Worm (Caenorhabditis elegans) whole organism, L3 larva: ENCODE results near the gene F35H8.1.

ENCODE experiments used
- R02D3.7 ChIP-seq: fragments of 150-350 bp; optimal IDR thresholded peaks from 2 replicates; lab custom pipeline; 2014; ENCODE audit warnings: missing biosample characterization, missing genetic modification characterization
- ceh-28 ChIP-seq: fragments of 150-350 bp; optimal IDR thresholded peaks from 2 replicates; lab custom pipeline; 2014; ENCODE audit warnings: missing biosample characterization, missing genetic modification reagents, missing genetic modification characterization
- nhr-77 ChIP-seq: fragments of 150-350 bp; optimal IDR thresholded peaks from 2 replicates; lab custom pipeline; 2014; ENCODE audit warnings: missing biosample characterization, missing genetic modification characterization
- tbx-2 ChIP-seq: sonication (generic microtip); optimal IDR thresholded peaks from 2 replicates; lab custom pipeline; 2016; ENCODE audit warnings: mild to moderate bottlenecking, missing genetic modification characterization, missing compliant biosample characterization
- zag-1 ChIP-seq: fragments of 150-350 bp; optimal IDR thresholded peaks from 2 replicates; lab custom pipeline; 2014; ENCODE audit warnings: missing biosample characterization, missing genetic modification characterization
- ztf-11 ChIP-seq: fragments of 150-350 bp; optimal IDR thresholded peaks from 2 replicates; lab custom pipeline; 2014; ENCODE audit warnings: missing biosample characterization, missing genetic modification characterization

- TF ChIP-seq ztf-11 (tag; lab: Kevin White, UChicago) (no peak), tbx-2 (no peak), ceh-28 (tag; lab: Kevin White, UChicago) (no peak), zag-1 (no peak), R02D3.7 (no peak), nhr-77 (tag; lab: Kevin White, UChicago) (no peak)
These were observed 34.3 kb downstream of the F35H8.1 start, which contains the start of the genes sfxn-1.1 and AH6.3 for ce11 chrII:9518781-9519180.
